1 worm cellular context compared by ENCODE assay signal in genomic region chrX:2237438-2237961, ce11.
A peak's percentile ranks its signal among the peaks of the same experiment; 100 is the strongest.
TF ChIP-seq lines count a peak whose summit lies in the region.

Gene vha-15, plus strand, starts transcription at chrX:2237911.

TF ChIP-seq in whole organism, L1 larva, 84 proteins besides CTCF, POLR2A, EP300 and RAD21 (continued from another document):
- TF ChIP-seq egl-13 (tag; optimal IDR thresholded peaks at IDR 0.05; lab: Kevin White, UChicago) (no peak), snpc-4 (tag; optimal IDR thresholded peaks at IDR 0.05; lab: Kevin White, UChicago) (no peak), nhr-47 (tag; optimal IDR thresholded peaks at IDR 0.05; lab: Kevin White, UChicago) (peak; percentile 81), zag-1 (tag; optimal IDR thresholded peaks at IDR 0.05; lab: Kevin White, UChicago) (no peak), unc-98 (GFP tag; IDR thresholded peaks at IDR 0.05; lab: Robert Waterston, UW) (no peak), nhr-20 (tag; optimal IDR thresholded peaks at IDR 0.05; lab: Kevin White, UChicago) (peak; percentile 84), lin-13 (GFP tag; optimal IDR thresholded peaks at IDR 0.05; lab: Kevin White, UChicago) (peak; percentile 61), hpl-2 (GFP tag; optimal IDR thresholded peaks at IDR 0.05; lab: Kevin White, UChicago) (peak; percentile 46), fos-1 (tag; optimal IDR thresholded peaks at IDR 0.05; lab: Kevin White, UChicago) (peak; percentile 77), C34B4.2 (tag; optimal IDR thresholded peaks at IDR 0.05; lab: Kevin White, UChicago) (no peak), ztf-11 (tag; optimal IDR thresholded peaks at IDR 0.05; lab: Kevin White, UChicago) (no peak), elt-3 (tag; optimal IDR thresholded peaks at IDR 0.05; lab: Kevin White, UChicago) (peak in 2 of 6 experiments; percentile 36 to 60), unc-86 (tag; optimal IDR thresholded peaks at IDR 0.05; lab: Kevin White, UChicago) (peak; percentile 72), unc-30 (tag; optimal IDR thresholded peaks at IDR 0.05; lab: Kevin White, UChicago) (no peak), nhr-28 (tag; optimal IDR thresholded peaks at IDR 0.05; lab: Kevin White, UChicago) (no peak), lin-14 (GFP tag; optimal IDR thresholded peaks at IDR 0.05; lab: Kevin White, UChicago) (peak; percentile 91), ceh-82 (tag; optimal IDR thresholded peaks at IDR 0.05; lab: Kevin White, UChicago) (peak; percentile 61 to 90 (median 82)), pag-3 (tag; optimal IDR thresholded peaks at IDR 0.05; lab: Kevin White, UChicago; ENCODE audit: borderline replicate concordance, insufficient read depth) (no peak), nhr-71 (tag; optimal IDR thresholded peaks at IDR 0.05; lab: Kevin White, UChicago) (peak; percentile 89), nhr-77 (tag; optimal IDR thresholded peaks at IDR 0.05; lab: Kevin White, UChicago) (peak; percentile 81), nhr-12 (tag; optimal IDR thresholded peaks at IDR 0.05; lab: Kevin White, UChicago) (no peak), blmp-1 (tag; optimal IDR thresholded peaks at IDR 0.05; lab: Kevin White, UChicago) (peak; percentile 75), lin-15B (tag; optimal IDR thresholded peaks at IDR 0.05; lab: Kevin White, UChicago) (peak; percentile 50)
